Fruit fly (Drosophila melanogaster): ENCODE data around the gene bves.

bves gene

DNA sequence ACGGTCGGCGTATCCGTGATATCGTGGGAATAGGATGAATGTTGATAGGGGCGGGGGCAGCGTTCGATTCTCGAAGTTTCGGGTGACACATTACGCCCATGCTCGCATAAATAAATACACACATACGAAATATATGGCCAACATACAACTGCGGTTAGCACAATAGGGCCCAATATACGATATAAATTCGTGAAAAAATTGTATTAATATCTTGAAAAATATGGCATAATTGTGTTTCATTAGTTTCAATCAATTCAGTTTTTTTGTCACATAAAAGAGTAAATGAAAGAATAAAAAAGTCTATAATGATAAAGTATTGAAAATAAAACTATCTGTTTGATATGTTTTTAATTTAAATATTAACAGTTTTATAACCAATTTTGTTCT is 17.8 kb upstream of the bves start (continued):
- TF ChIP-seq CG12391 (tag; optimal IDR thresholded peaks at IDR 0.05) (peak; percentile 14), Gsc (GFP tag; IDR thresholded peaks at IDR 0.05) (no peak), CG16779 (GFP tag; IDR thresholded peaks at IDR 0.05) (no peak), Adf1 (GFP tag; IDR thresholded peaks at IDR 0.05) (no peak), Sox102F (GFP tag; optimal IDR thresholded peaks at IDR 0.05) (peak; percentile 5), Lpt (GFP tag; optimal IDR thresholded peaks at IDR 0.05) (no peak), aop (GFP tag; IDR thresholded peaks at IDR 0.05) (no peak), CG1792 (GFP tag; optimal IDR thresholded peaks at IDR 0.05) (no peak), CG2889 (GFP tag; IDR thresholded peaks at IDR 0.05) (no peak), CG1024 (GFP tag; IDR thresholded peaks at IDR 0.05) (no peak), Antp (GFP tag; optimal IDR thresholded peaks at IDR 0.05) (no peak), CG10366 (GFP tag; IDR thresholded peaks at IDR 0.05) (no peak), NC2β (GFP tag; optimal IDR thresholded peaks at IDR 0.05) (no peak), D19A (tag; optimal IDR thresholded peaks at IDR 0.05) (peak; percentile 17), Ets65A (GFP tag) (no peak), CG12104 (GFP tag; optimal IDR thresholded peaks at IDR 0.05) (no peak), vnd (GFP tag; IDR thresholded peaks at IDR 0.05; ENCODE audit: partially characterized antibody) (no peak), CG8281 (tag; optimal IDR thresholded peaks at IDR 0.05) (no peak), Hr3 (GFP tag; optimal IDR thresholded peaks at IDR 0.05) (no peak), CG2116 (GFP tag; optimal IDR thresholded peaks at IDR 0.05) (no peak), Asciz (GFP tag; optimal IDR thresholded peaks at IDR 0.05) (no peak), Xbp1 (GFP tag; optimal IDR thresholded peaks at IDR 0.05) (no peak), BEAF-32 (GFP tag; optimal IDR thresholded peaks at IDR 0.05) (no peak), bsh (GFP tag; optimal IDR thresholded peaks at IDR 0.05) (peak in 1 of 2 experiments; percentile 26)

DNA sequence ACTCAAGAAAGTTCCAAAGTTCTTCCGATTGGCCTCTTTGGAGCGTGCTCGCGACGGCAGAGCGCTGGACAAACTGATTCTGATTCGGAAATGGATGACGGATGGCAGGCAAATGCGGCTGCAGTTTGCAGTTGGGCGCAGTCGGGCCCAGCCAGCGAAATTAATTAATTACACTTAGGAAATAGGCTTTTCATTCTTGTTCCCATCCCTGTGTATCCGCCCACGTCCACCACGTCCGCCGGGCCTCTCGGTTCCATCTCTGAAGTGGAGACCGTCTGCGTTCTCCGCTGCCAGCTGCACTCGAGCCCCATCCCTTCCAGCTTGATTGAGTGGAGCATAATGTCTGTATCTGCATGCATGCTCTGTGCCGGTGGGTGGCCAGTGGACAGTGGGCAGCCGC is 13.3 kb upstream of the bves start, which contains the start of gene CG15449:
Gene CG15449, minus strand, starts transcription at position 101 of the 400 bp plus-strand sequence.
- TF ChIP-seq CG15696 (tag; optimal IDR thresholded peaks at IDR 0.05) (no peak), Med (GFP tag) (peak; percentile 15)

DNA sequence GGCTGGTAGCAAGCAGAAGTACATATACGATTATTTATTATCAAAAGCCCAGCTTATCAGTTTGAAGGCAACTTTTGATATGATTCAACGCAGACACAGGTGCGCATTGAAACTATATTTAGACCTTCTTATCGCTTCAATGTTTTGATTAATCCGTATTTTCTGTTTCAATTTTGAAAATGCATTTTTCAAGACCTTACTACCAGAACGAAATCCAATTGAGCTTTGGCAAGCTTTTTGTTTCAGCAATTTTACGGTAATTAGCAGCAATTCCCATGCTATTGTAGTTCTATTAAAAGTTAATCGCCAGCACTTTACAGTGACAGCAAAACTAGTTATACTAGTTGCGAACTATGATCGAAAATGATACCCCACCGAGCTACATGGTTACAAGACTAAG is 11.9 kb upstream of the bves start, which contains the start of gene Mgstl:
Gene Mgstl, plus strand, starts transcription at position 301 of the 400 bp plus-strand sequence.
- TF ChIP-seq Atf6 (GFP tag; IDR thresholded peaks at IDR 0.05), result no peak
- TF ChIP-seq CG14965 (GFP tag; optimal IDR thresholded peaks at IDR 0.05; ENCODE audit: borderline replicate concordance), result no peak

DNA sequence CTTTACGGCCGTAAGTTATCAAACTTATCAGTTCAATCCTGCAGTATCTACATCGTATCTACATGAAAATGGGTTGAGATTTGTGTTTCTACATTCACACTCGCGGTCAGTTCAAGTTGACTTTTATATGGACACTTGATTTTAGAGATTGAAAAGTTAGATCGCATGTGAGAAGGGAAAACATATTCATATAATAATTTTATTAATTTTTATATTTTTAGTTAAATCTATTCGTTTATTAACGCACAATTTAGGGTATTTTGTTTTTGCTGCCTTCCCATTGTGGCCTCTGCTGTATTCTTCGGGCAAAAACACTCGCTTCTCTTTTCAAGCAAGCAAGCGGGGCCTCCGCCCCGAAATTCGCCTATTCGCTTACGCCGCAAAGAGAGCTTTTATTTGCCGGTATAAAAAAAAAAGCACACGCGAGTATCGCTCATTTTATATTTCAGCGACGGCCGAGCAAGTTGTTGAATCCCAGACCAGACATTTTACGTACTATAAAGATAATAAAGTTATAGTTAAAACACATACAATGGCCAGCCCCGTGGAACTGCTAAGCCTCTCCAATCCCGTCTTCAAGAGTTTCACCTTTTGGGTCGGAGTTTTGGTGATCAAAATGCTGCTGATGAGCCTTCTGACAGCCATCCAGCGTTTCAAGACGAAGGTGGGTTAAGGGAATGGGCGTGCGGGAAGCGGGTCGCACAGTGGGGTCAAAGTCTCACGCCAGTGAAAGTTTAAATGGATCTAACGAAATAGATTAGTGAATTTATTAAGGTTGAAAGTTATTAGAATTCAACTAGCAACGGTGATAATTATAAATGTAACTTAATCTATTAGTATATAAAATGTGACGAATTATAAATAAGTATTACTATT is 10.9 kb upstream of the bves start:
- TF ChIP-seq gsb (GFP tag; IDR thresholded peaks at IDR 0.05) (peak; percentile 69), Dip3 (GFP tag; optimal IDR thresholded peaks at IDR 0.05) (no peak), MBD-R2 (GFP tag; IDR thresholded peaks at IDR 0.05) (peak; percentile 52; the same call in 1 of the 2 replicates), gt (GFP tag; IDR thresholded peaks at IDR 0.05) (no peak), CG10274 (GFP tag; optimal IDR thresholded peaks at IDR 0.05) (peak; percentile 60), CG43689 (GFP tag; IDR thresholded peaks at IDR 0.05) (peak; percentile 44; the same call in 1 of the 2 replicates), crol (GFP tag; IDR thresholded peaks at IDR 0.05) (peak; percentile 91), gcm2 (GFP tag; optimal IDR thresholded peaks at IDR 0.05) (no peak), luna (GFP tag; optimal IDR thresholded peaks at IDR 0.05) (no peak), CG8478 (optimal IDR thresholded peaks at IDR 0.05) (no peak), CG9876 (GFP tag; optimal IDR thresholded peaks at IDR 0.05) (no peak), Gsc (GFP tag; IDR thresholded peaks at IDR 0.05) (no peak), BEAF-32 (GFP tag; optimal IDR thresholded peaks at IDR 0.05) (no peak), Med (GFP tag) (peak; percentile 83), insv (GFP tag; optimal IDR thresholded peaks at IDR 0.05) (peak in 1 of 2 experiments; percentile 44), CG2120 (GFP tag; optimal IDR thresholded peaks at IDR 0.05) (peak; percentile 73), Sin3A (optimal IDR thresholded peaks at IDR 0.05) (no peak), CG11085 (GFP tag; IDR thresholded peaks at IDR 0.05) (peak; percentile 44; the same call in 1 of the 2 replicates), disco-r (GFP tag; optimal IDR thresholded peaks at IDR 0.05) (no peak), CG14860 (GFP tag; IDR thresholded peaks at IDR 0.05; ENCODE audit: partially characterized antibody) (no peak), sens (GFP tag) (peak; percentile 87)

All from whole organism, embryonic.